Worm (Caenorhabditis elegans) whole organism, L3 larva: ENCODE results near the gene frpr-15.

Experiments
- elt-1 ChIP-seq: fragments of 150-350 bp; optimal IDR thresholded peaks from 2 replicates; lab custom pipeline; 2014; ENCODE audit warnings: missing biosample characterization, missing genetic modification characterization
- eor-1 ChIP-seq, 2 experiments: fragments of 150-350 bp; optimal IDR thresholded peaks; 2 replicates each; lab custom pipeline; 2014 to 2018; ENCODE audit warnings: missing biosample characterization in 2 of 2, missing genetic modification characterization in 2 of 2
- hmg-11 ChIP-seq: sonication (generic microtip); optimal IDR thresholded peaks from 2 replicates; lab custom pipeline; 2016; ENCODE audit warnings: missing genetic modification characterization, missing compliant biosample characterization
- mdl-1 ChIP-seq: fragments of 150-350 bp; optimal IDR thresholded peaks from 2 replicates; lab custom pipeline; 2014; ENCODE audit warnings: missing biosample characterization, missing genetic modification characterization
- nhr-25 ChIP-seq: sonication (generic microtip); optimal IDR thresholded peaks from 2 replicates; lab custom pipeline; 2017; ENCODE audit warnings: missing biosample characterization, missing genetic modification characterization
- nhr-77 ChIP-seq: fragments of 150-350 bp; optimal IDR thresholded peaks from 2 replicates; lab custom pipeline; 2014; ENCODE audit warnings: missing biosample characterization, missing genetic modification characterization
- zag-1 ChIP-seq: fragments of 150-350 bp; optimal IDR thresholded peaks from 2 replicates; lab custom pipeline; 2014; ENCODE audit warnings: missing biosample characterization, missing genetic modification characterization

DNA sequence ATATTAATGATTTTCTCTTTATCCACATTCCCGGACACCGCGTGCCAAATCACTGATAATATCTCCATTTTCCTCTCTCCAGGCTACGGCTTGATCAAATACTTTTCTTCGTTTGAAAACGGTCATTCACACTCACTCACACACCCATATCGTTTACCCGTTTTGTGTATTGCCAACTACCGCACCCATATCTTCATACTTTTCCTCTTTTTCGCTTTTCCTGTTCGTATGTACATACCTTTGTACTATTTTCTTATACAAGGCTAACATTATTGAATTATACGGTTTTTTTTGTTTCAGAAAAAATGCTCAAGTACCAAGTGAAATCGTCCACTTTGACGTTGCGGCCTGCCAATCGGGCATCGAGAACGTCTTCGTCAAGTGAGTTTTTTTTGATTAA lies 12.0 kb upstream of the frpr-15 start, which contains the start of gene W05B10.4:
- TF ChIP-seq nhr-77 (tag; lab: Kevin White, UChicago), result no peak
- no peak for TF ChIP-seq mdl-1 (tag; lab: Kevin White, UChicago)
- TF ChIP-seq eor-1 (tag; optimal IDR thresholded peaks at IDR 0.05; lab: Kevin White, UChicago), result no peak
- TF ChIP-seq hmg-11 (tag; lab: Kevin White, UChicago), result no peak
- TF ChIP-seq nhr-25, result no peak
- TF ChIP-seq zag-1 (tag; lab: Kevin White, UChicago), result no peak
- no peak for TF ChIP-seq elt-1 (tag; lab: Kevin White, UChicago)
